Worm (Caenorhabditis elegans): ENCODE data around the gene pud-1.2.
A peak's percentile ranks its signal among the peaks of the same experiment; 100 is the strongest.

ce11 chrV:2278543-2278942, 43.8 kb downstream of the pud-1.2 start, which contains the start of gene fbxa-137:
- TF ChIP-seq pqm-1 (tag; optimal IDR thresholded peaks at IDR 0.05) (no peak), nfya-1 (tag; optimal IDR thresholded peaks at IDR 0.05) (peak; percentile 35), odd-2 (tag; optimal IDR thresholded peaks at IDR 0.05) (no peak), ahr-1 (tag; optimal IDR thresholded peaks at IDR 0.05) (no peak)

All from whole organism, late embryonic.